Worm (Caenorhabditis elegans) whole organism, L4 larva: ENCODE data around the gene nipa-1.
A peak's percentile ranks its signal among the peaks of the same experiment; 100 is the strongest.

ENCODE experiments used
- F26F4.8 ChIP-seq: fragments of 200-800 bp; sonication (Bioruptor generic); conservative IDR thresholded peaks from 2 replicates; pipeline ENCODE4 v1.3.6; 2022; ENCODE audit warnings: missing genetic modification characterization, missing compliant biosample characterization
- T20F7.1 ChIP-seq: fragments of 200-800 bp; sonication (Bioruptor generic); optimal IDR thresholded peaks from 2 replicates; lab custom pipeline; 2018; ENCODE audit warnings: mild to moderate bottlenecking, missing genetic modification characterization, missing compliant biosample characterization
- Y48G9A.11 ChIP-seq: fragments of 200-800 bp; sonication (Bioruptor generic); IDR thresholded peaks from 2 replicates; pipeline ENCODE4 v1.3.6; 2022; ENCODE audit warnings: missing genetic modification reagents, missing genetic modification characterization, missing compliant biosample characterization
- aha-1 ChIP-seq: fragments of 150-350 bp; peaks from one replicate; lab custom pipeline; 2014; ENCODE audit warnings: missing biosample characterization, missing genetic modification characterization
- aly-2 ChIP-seq: sonication (generic microtip); optimal IDR thresholded peaks from 2 replicates; lab custom pipeline; 2018; ENCODE audit warnings: missing biosample characterization, missing genetic modification characterization
- ceh-32 ChIP-seq: sonication (generic microtip); optimal IDR thresholded peaks from 2 replicates; lab custom pipeline; 2016; ENCODE audit warnings: mild to moderate bottlenecking, missing genetic modification characterization, missing compliant biosample characterization; ENCODE audit not compliant: poor library complexity
- ces-1 ChIP-seq: fragments of 150-350 bp; sonication (generic microtip); optimal IDR thresholded peaks from 4 replicates; lab custom pipeline; 2014; ENCODE audit warnings: missing biosample characterization, missing genetic modification reagents, missing genetic modification characterization
- cey-2 ChIP-seq: sonication (generic microtip); optimal IDR thresholded peaks from 3 replicates; lab custom pipeline; 2017; ENCODE audit warnings: missing genetic modification characterization, mild to moderate bottlenecking, missing compliant biosample characterization, antibody characterized with exemption, borderline replicate concordance; ENCODE audit not compliant: insufficient read depth
- daf-16 ChIP-seq, 3 experiments: sonication (generic microtip); optimal IDR thresholded peaks; 2 replicates each; lab custom pipeline; 2016 to 2017; ENCODE audit warnings: missing genetic modification characterization in 3 of 3, missing genetic modification reagents in 3 of 3, mild to moderate bottlenecking in 2 of 3, missing compliant biosample characterization in 2 of 3, missing biosample characterization in 1 of 3, moderate library complexity in 1 of 3
- daf-8 ChIP-seq: fragments of 200-800 bp; sonication (Bioruptor generic); IDR thresholded peaks from 2 replicates; pipeline ENCODE4 v1.3.6; 2022; ENCODE audit warnings: missing genetic modification characterization, missing compliant biosample characterization
- dmd-6 ChIP-seq: fragments of 200-800 bp; sonication (Bioruptor generic); IDR thresholded peaks from 2 replicates; pipeline ENCODE4 v1.3.6; 2022; ENCODE audit warnings: missing genetic modification reagents, missing genetic modification characterization, missing compliant biosample characterization
- dpl-1 ChIP-seq: fragments of 150-350 bp; optimal IDR thresholded peaks from 2 replicates; lab custom pipeline; 2014; ENCODE audit warnings: missing biosample characterization, missing genetic modification reagents, missing genetic modification characterization
- dve-1 ChIP-seq: sonication (generic microtip); optimal IDR thresholded peaks from 2 replicates; lab custom pipeline; 2017; ENCODE audit warnings: antibody characterized with exemption, mild to moderate bottlenecking, missing genetic modification characterization, missing compliant biosample characterization; ENCODE audit not compliant: insufficient read depth
- egl-27 ChIP-seq: sonication (generic microtip); optimal IDR thresholded peaks from 3 replicates; lab custom pipeline; 2017; ENCODE audit warnings: missing biosample characterization, missing genetic modification reagents, missing genetic modification characterization
- egl-43 ChIP-seq: fragments of 200-800 bp; sonication (Bioruptor generic); IDR thresholded peaks from 2 replicates; pipeline ENCODE4 v1.3.6; 2022; ENCODE audit warnings: missing genetic modification reagents, missing genetic modification characterization, missing compliant biosample characterization
- fkh-10 ChIP-seq: fragments of 150-350 bp; optimal IDR thresholded peaks from 2 replicates; lab custom pipeline; 2014; ENCODE audit warnings: missing biosample characterization, missing genetic modification reagents, missing genetic modification characterization
- hif-1 ChIP-seq, 2 experiments: sonication (generic microtip); optimal IDR thresholded peaks; 2 replicates each; lab custom pipeline; 2016 to 2017; ENCODE audit warnings: missing compliant biosample characterization in 2 of 2, missing genetic modification characterization in 2 of 2, missing genetic modification reagents in 2 of 2, missing genotype in 2 of 2, mild to moderate bottlenecking in 1 of 2
- hlh-11 ChIP-seq: fragments of 200-800 bp; sonication (Bioruptor generic); optimal IDR thresholded peaks from 2 replicates; lab custom pipeline; 2018; ENCODE audit warnings: mild to moderate bottlenecking, missing genetic modification characterization, missing compliant biosample characterization
- hlh-30 ChIP-seq: sonication (generic microtip); optimal IDR thresholded peaks from 2 replicates; lab custom pipeline; 2017; ENCODE audit warnings: antibody characterized with exemption, mild to moderate bottlenecking, missing genetic modification characterization, missing compliant biosample characterization; ENCODE audit not compliant: insufficient read depth
- hmg-1.1 ChIP-seq: fragments of 200-800 bp; sonication (Bioruptor generic); IDR thresholded peaks from 2 replicates; pipeline ENCODE4 v1.3.6; 2022; ENCODE audit warnings: missing genetic modification reagents, missing genetic modification characterization, missing compliant biosample characterization
- lin-1 ChIP-seq: fragments of 200-800 bp; sonication (Bioruptor generic); IDR thresholded peaks from 2 replicates; pipeline ENCODE4 v1.3.6; 2022; ENCODE audit warnings: missing genetic modification reagents, missing genetic modification characterization, missing compliant biosample characterization
- lin-15B ChIP-seq: fragments of 150-350 bp; sonication (generic microtip); optimal IDR thresholded peaks from 3 replicates; lab custom pipeline; 2014; ENCODE audit warnings: missing biosample characterization, missing genetic modification characterization
- lin-39 ChIP-seq: fragments of 150-350 bp; optimal IDR thresholded peaks from 2 replicates; lab custom pipeline; 2014; ENCODE audit warnings: missing biosample characterization, missing genetic modification reagents, missing genetic modification characterization
- lir-3 ChIP-seq: sonication (generic microtip); optimal IDR thresholded peaks from 2 replicates; lab custom pipeline; 2016; ENCODE audit warnings: mild to moderate bottlenecking, missing genetic modification characterization, missing compliant biosample characterization
- mep-1 ChIP-seq: fragments of 150-350 bp; sonication (generic microtip); optimal IDR thresholded peaks from 3 replicates; lab custom pipeline; 2014; ENCODE audit warnings: missing biosample characterization, missing genetic modification characterization
- mes-2 ChIP-seq: sonication (generic microtip); optimal IDR thresholded peaks from 2 replicates; lab custom pipeline; 2016; ENCODE audit warnings: missing genotype, mild to moderate bottlenecking, missing genetic modification characterization, missing compliant biosample characterization; ENCODE audit not compliant: poor library complexity, severe bottlenecking
- nhr-102 ChIP-seq: sonication (generic microtip); optimal IDR thresholded peaks from 2 replicates; lab custom pipeline; 2016; ENCODE audit warnings: mild to moderate bottlenecking, missing genetic modification characterization, moderate library complexity, missing compliant biosample characterization
- nhr-11 ChIP-seq: fragments of 150-350 bp; optimal IDR thresholded peaks from 2 replicates; lab custom pipeline; 2014; ENCODE audit warnings: missing biosample characterization, missing genetic modification characterization
- nhr-25 ChIP-seq: sonication (generic microtip); optimal IDR thresholded peaks from 2 replicates; lab custom pipeline; 2017; ENCODE audit warnings: missing genetic modification characterization, mild to moderate bottlenecking, missing compliant biosample characterization, antibody characterized with exemption, moderate library complexity, borderline replicate concordance; ENCODE audit not compliant: insufficient read depth
- nhr-28 ChIP-seq: fragments of 150-350 bp; optimal IDR thresholded peaks from 2 replicates; lab custom pipeline; 2014; ENCODE audit warnings: missing biosample characterization, missing genetic modification characterization
- nhr-6 ChIP-seq: fragments of 150-350 bp; optimal IDR thresholded peaks from 2 replicates; lab custom pipeline; 2014; ENCODE audit warnings: missing biosample characterization, missing genetic modification characterization
- nhr-77 ChIP-seq: fragments of 150-350 bp; optimal IDR thresholded peaks from 2 replicates; lab custom pipeline; 2014; ENCODE audit warnings: missing biosample characterization, missing genetic modification characterization
- pqm-1 ChIP-seq: sonication (generic microtip); optimal IDR thresholded peaks from 2 replicates; lab custom pipeline; 2017; ENCODE audit warnings: missing biosample characterization, missing genetic modification characterization
- saeg-2 ChIP-seq: fragments of 200-800 bp; sonication (Bioruptor generic); IDR thresholded peaks from 2 replicates; pipeline ENCODE4 v1.3.6; 2022; ENCODE audit warnings: missing genetic modification reagents, missing genetic modification characterization, missing compliant biosample characterization
- set-16 ChIP-seq: fragments of 200-800 bp; sonication (Bioruptor generic); IDR thresholded peaks from 2 replicates; pipeline ENCODE4 v1.3.6; 2022; ENCODE audit warnings: missing genetic modification reagents, missing genetic modification characterization, missing compliant biosample characterization
- unc-62 ChIP-seq, 3 experiments: fragments of 150-350 bp in 1 of 3; sonication (generic microtip); optimal IDR thresholded peaks in 2 of 3; peaks in 1 of 3; 1 replicate in 1 of 3; 2 replicates in 2 of 3; lab custom pipeline; 2014 to 2017; ENCODE audit warnings: missing biosample characterization in 3 of 3, missing genetic modification characterization in 3 of 3, missing genetic modification reagents in 3 of 3, missing genotype in 1 of 3
- zfp-2 ChIP-seq: sonication (generic microtip); optimal IDR thresholded peaks from 2 replicates; lab custom pipeline; 2016; ENCODE audit warnings: mild to moderate bottlenecking, missing genetic modification characterization, missing compliant biosample characterization
- zip-2 ChIP-seq: fragments of 150-350 bp; optimal IDR thresholded peaks from 2 replicates; lab custom pipeline; 2014; ENCODE audit warnings: missing biosample characterization, missing genetic modification characterization

The nipa-1 gene

ce11 chrIII:3139144-3139543 is 12.2 kb upstream of the nipa-1 start, which contains the start of gene mec-12 (continued):
- TF ChIP-seq lin-15B (tag; lab: Kevin White, UChicago) (no peak), mep-1 (tag; lab: Kevin White, UChicago) (peak; percentile 43), pqm-1 (tag; lab: Kevin White, UChicago) (no peak), zfp-2 (tag; lab: Kevin White, UChicago) (no peak), lir-3 (no peak), zip-2 (tag; lab: Kevin White, UChicago) (no peak), daf-8 (GFP tag; lab: Robert Waterston, UW) (no peak), F26F4.8 (no peak), lin-1 (GFP tag; lab: Robert Waterston, UW) (no peak), aha-1 (tag; lab: Kevin White, UChicago) (peak; percentile 66), mes-2 (no peak), ceh-32 (no peak)

ce11 chrIII:3138087-3138486 is 11.2 kb upstream of the nipa-1 start:
- TF ChIP-seq nhr-11 (tag; lab: Kevin White, UChicago), result no peak
- 0 out of 2 replicates have a peak, but pooled peaks have one; percentile 5 for TF ChIP-seq egl-43 (GFP tag; lab: Robert Waterston, UW)

- TF ChIP-seq aha-1 (tag; lab: Kevin White, UChicago) (peak; percentile 39), mes-2 (no peak), unc-62 (GFP tag; optimal IDR thresholded peaks at IDR 0.05 in 1 of 2; lab: Kevin White, UChicago) (peak in 1 of 2 experiments; percentile 80), unc-62 (tag; optimal IDR thresholded peaks at IDR 0.05; lab: Kevin White, UChicago) (no peak)
Observed at ce11 chrIII:3136325-3137001, 9.5 kb upstream of the nipa-1 start.

ce11 chrIII:3129036-3129435 is 2.1 kb upstream of the nipa-1 start, which contains the start of gene Y53G8B.1:
TSS of gene Y53G8B.1 (plus strand) at chrIII:3129277.
- no peak for TF ChIP-seq daf-16 (GFP tag; optimal IDR thresholded peaks at IDR 0.05; lab: Kevin White, UChicago)
- peak; percentile 78 for TF ChIP-seq daf-16 (tag; optimal IDR thresholded peaks at IDR 0.05; lab: Kevin White, UChicago)
- TF ChIP-seq aly-2 (tag; lab: Kevin White, UChicago), result no peak
- TF ChIP-seq dpl-1 (GFP tag; lab: Kevin White, UChicago), result no peak
- no peak for TF ChIP-seq set-16 (GFP tag; lab: Robert Waterston, UW)
- no peak for TF ChIP-seq lin-39
- no peak for TF ChIP-seq nhr-11 (tag; lab: Kevin White, UChicago)
- TF ChIP-seq nhr-102 (tag; lab: Kevin White, UChicago), result no peak
- TF ChIP-seq nhr-28 (tag; lab: Kevin White, UChicago), result peak; percentile 7
- no peak for TF ChIP-seq F26F4.8
- no peak for TF ChIP-seq egl-27 (tag; lab: Kevin White, UChicago)
- no peak for TF ChIP-seq fkh-10 (GFP tag; lab: Kevin White, UChicago)
- peak in 1 of 2 experiments; percentile 51 for TF ChIP-seq unc-62 (GFP tag; optimal IDR thresholded peaks at IDR 0.05 in 1 of 2; lab: Kevin White, UChicago)
- no peak for TF ChIP-seq unc-62 (tag; optimal IDR thresholded peaks at IDR 0.05; lab: Kevin White, UChicago)

ce11 chrIII:3127613-3128012 is 689 bp upstream of the nipa-1 start:
- 0 out of 2 replicates have a peak, but pooled peaks have one; percentile 28 for TF ChIP-seq hmg-1.1 (GFP tag; lab: Robert Waterston, UW)
- no peak for TF ChIP-seq mep-1 (tag; lab: Kevin White, UChicago)
- TF ChIP-seq Y48G9A.11, result no peak
- peak; percentile 41 for TF ChIP-seq dmd-6 (GFP tag; lab: Robert Waterston, UW)
- no peak for TF ChIP-seq cey-2 (tag; lab: Kevin White, UChicago)
- peak; percentile 48 for TF ChIP-seq nhr-77
- TF ChIP-seq hif-1 (tag; optimal IDR thresholded peaks at IDR 0.05; lab: Kevin White, UChicago), result no peak
- no peak for TF ChIP-seq saeg-2
- peak; percentile 71 for TF ChIP-seq nhr-28 (tag; lab: Kevin White, UChicago)
- peak; percentile 1 for TF ChIP-seq pqm-1 (tag; lab: Kevin White, UChicago)
- no peak for TF ChIP-seq F26F4.8
- TF ChIP-seq mes-2, result peak; percentile 57
- peak; percentile 31 for TF ChIP-seq dve-1 (tag; lab: Kevin White, UChicago)
- no peak for TF ChIP-seq nhr-25
- peak; percentile 18 for TF ChIP-seq aha-1 (tag; lab: Kevin White, UChicago)
- peak; percentile 56 for TF ChIP-seq hlh-11 (tag; lab: Kevin White, UChicago)
- no peak for TF ChIP-seq daf-16 (GFP tag; optimal IDR thresholded peaks at IDR 0.05; lab: Kevin White, UChicago)
- TF ChIP-seq daf-16 (tag; optimal IDR thresholded peaks at IDR 0.05; lab: Kevin White, UChicago), result peak; percentile 33
- no peak for TF ChIP-seq set-16 (GFP tag; lab: Robert Waterston, UW)
- TF ChIP-seq T20F7.1 (GFP tag; lab: Kevin White, UChicago), result no peak
- no peak for TF ChIP-seq lin-1 (GFP tag; lab: Robert Waterston, UW)
- peak; percentile 18 for TF ChIP-seq hlh-30 (tag; lab: Kevin White, UChicago)
- TF ChIP-seq ces-1 (GFP tag; lab: Kevin White, UChicago), result no peak
- TF ChIP-seq nhr-6 (tag; lab: Kevin White, UChicago), result peak; percentile 34
